Worm (Caenorhabditis elegans) whole organism, midembryonic: Measurements from ENCODE around the gene fbxl-5.

Source experiments
- T22C8.4 ChIP-seq: fragments of 200-800 bp; sonication (Bioruptor generic); IDR thresholded peaks from 2 replicates; pipeline ENCODE4 v1.3.6; 2022; ENCODE audit warnings: missing genetic modification characterization, missing compliant biosample characterization
- cog-1 ChIP-seq: sonication (generic microtip); optimal IDR thresholded peaks from 2 replicates; lab custom pipeline; 2016; ENCODE audit warnings: missing genetic modification characterization, missing compliant biosample characterization
- flt-1 ChIP-seq: fragments of 200-800 bp; sonication (Bioruptor generic); IDR thresholded peaks from 2 replicates; pipeline ENCODE4 v1.3.6; 2022; ENCODE audit warnings: missing genetic modification characterization, missing compliant biosample characterization
- klf-2 ChIP-seq: fragments of 200-800 bp; sonication (Bioruptor generic); conservative IDR thresholded peaks from 2 replicates; pipeline ENCODE4 v1.3.6; 2022; ENCODE audit warnings: missing genetic modification reagents, missing genetic modification characterization, missing compliant biosample characterization
- med-1 ChIP-seq: sonication (generic microtip); optimal IDR thresholded peaks from 2 replicates; lab custom pipeline; 2017; ENCODE audit warnings: missing genetic modification characterization, mild to moderate bottlenecking, missing compliant biosample characterization, antibody characterized with exemption, missing genetic modification reagents; ENCODE audit not compliant: insufficient read depth
- ref-1 ChIP-seq: fragments of 200-800 bp; sonication (Bioruptor generic); conservative IDR thresholded peaks from 2 replicates; pipeline ENCODE4 v1.3.6; 2022; ENCODE audit warnings: missing genetic modification reagents, missing genetic modification characterization, missing compliant biosample characterization
- tab-1 ChIP-seq: fragments of 200-800 bp; sonication (Bioruptor generic); IDR thresholded peaks from 2 replicates; pipeline ENCODE4 v1.3.6; 2022; ENCODE audit warnings: missing genetic modification characterization, missing compliant biosample characterization
- ztf-23 ChIP-seq: fragments of 200-800 bp; sonication (Bioruptor generic); IDR thresholded peaks from 2 replicates; pipeline ENCODE4 v1.3.6; 2022; ENCODE audit warnings: missing genetic modification reagents, missing genetic modification characterization, missing compliant biosample characterization
- ztf-29 ChIP-seq: fragments of 200-800 bp; sonication (Bioruptor generic); IDR thresholded peaks from 2 replicates; pipeline ENCODE4 v1.3.6; 2022; ENCODE audit warnings: missing genetic modification reagents, missing genetic modification characterization, missing compliant biosample characterization

The fbxl-5 gene

ce11 chrV:7717629-7718028, 25.1 kb upstream of the fbxl-5 start, which contains the start of gene ZK105.5:
TSS of gene ZK105.5 (minus strand) at chrV:7717729.
- no peak for TF ChIP-seq cog-1 (tag; lab: Kevin White, UChicago)
- no peak for TF ChIP-seq med-1 (GFP tag; lab: Kevin White, UChicago)
- no peak for TF ChIP-seq T22C8.4 (GFP tag; lab: Robert Waterston, UW)
- TF ChIP-seq klf-2 (GFP tag; lab: Robert Waterston, UW): no peak
- no peak for TF ChIP-seq flt-1 (GFP tag; lab: Robert Waterston, UW)
- no peak for TF ChIP-seq ref-1 (GFP tag; lab: Robert Waterston, UW)
- TF ChIP-seq ztf-23 (GFP tag; lab: Robert Waterston, UW): no peak
- no peak for TF ChIP-seq tab-1 (GFP tag; lab: Robert Waterston, UW)
- TF ChIP-seq ztf-29 (GFP tag; lab: Robert Waterston, UW): no peak

DNA sequence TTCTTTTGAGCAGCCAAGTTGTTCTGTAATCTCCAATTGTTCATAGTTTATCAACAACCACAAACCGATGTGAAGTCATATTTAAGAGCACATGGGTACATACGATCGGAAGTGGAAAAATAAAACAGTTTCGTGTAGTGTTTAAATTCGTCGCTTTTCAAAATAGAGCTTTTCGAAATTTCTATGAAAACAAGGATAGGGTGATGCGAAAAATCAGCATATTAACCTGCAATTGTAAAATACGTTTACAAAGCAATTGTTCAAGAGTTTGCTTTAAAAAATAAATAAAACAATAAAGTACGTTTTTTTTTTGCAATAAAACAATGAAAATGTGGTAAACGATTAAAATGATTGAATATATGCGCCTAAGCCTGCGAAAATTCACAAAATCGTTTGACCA, 20.8 kb upstream of the fbxl-5 start, which contains the start of gene ZK105.14:
TSS of gene ZK105.14 (minus strand) at position 101 of the 400 bp plus-strand sequence.
- TF ChIP-seq ref-1 (GFP tag; lab: Robert Waterston, UW): no peak

DNA sequence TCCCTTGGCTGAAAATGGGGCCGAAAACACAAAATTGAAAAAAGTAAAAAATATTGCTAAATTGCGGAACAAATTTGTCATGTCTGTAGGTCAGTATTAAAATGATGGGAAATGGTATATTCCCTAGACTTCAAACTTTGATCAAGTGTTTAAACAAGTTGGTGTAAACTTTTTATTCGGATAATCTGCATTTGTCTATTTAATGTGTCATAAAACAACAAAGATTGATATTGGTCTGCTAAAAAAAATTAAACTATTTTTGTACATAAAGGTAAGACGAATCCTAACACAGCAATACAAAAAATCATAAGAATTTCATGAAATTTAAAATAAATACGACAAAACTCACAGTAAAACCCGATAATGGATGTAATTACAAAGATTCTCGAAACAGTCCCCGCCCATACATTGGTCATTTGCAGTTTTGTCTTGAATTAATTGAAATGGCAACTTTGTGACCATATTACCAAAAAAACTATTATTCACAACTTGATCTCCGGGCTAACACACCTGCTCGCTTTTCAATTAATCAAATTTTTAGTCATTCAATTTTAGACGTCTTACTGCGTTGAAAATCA, 18.7 kb upstream of the fbxl-5 start, which contains the start of the genes ZK105.6 and ZK105.8:
TSS of gene ZK105.6 (minus strand) at position 101 of the 578 bp plus-strand sequence.
TSS of gene ZK105.8 (plus strand) at position 528 of the 578 bp plus-strand sequence.
- TF ChIP-seq ztf-29 (GFP tag; lab: Robert Waterston, UW) (no peak), cog-1 (tag; lab: Kevin White, UChicago) (no peak), ztf-23 (GFP tag; lab: Robert Waterston, UW) (no peak), tab-1 (GFP tag; lab: Robert Waterston, UW) (no peak), T22C8.4 (GFP tag; lab: Robert Waterston, UW) (no peak), flt-1 (GFP tag; lab: Robert Waterston, UW) (no peak), ref-1 (GFP tag; lab: Robert Waterston, UW) (no peak), klf-2 (GFP tag; lab: Robert Waterston, UW) (no peak), med-1 (GFP tag; lab: Kevin White, UChicago) (no peak)

DNA sequence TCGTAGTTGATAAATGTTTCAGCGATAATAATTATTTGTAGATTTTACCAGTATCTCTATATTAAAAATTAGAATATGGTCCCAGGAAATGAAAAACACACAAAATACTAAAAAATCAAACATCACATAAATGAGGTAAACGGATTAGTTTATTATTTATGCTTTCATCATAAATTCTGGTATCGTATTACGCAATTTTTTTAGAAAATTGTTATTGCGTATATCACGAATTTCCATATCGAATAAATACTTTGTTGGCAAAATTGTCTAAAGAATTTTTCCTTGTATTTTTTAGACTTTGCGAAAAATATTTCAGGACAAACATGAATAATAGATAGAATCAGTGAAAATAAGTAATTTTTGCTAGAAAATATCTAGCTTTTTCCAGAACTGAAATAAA, 16.5 kb upstream of the fbxl-5 start:
- TF ChIP-seq T22C8.4 (GFP tag; lab: Robert Waterston, UW) (no peak), tab-1 (GFP tag; lab: Robert Waterston, UW) (no peak), ref-1 (GFP tag; lab: Robert Waterston, UW) (no peak), cog-1 (tag; lab: Kevin White, UChicago) (no peak), med-1 (GFP tag; lab: Kevin White, UChicago) (no peak)

DNA sequence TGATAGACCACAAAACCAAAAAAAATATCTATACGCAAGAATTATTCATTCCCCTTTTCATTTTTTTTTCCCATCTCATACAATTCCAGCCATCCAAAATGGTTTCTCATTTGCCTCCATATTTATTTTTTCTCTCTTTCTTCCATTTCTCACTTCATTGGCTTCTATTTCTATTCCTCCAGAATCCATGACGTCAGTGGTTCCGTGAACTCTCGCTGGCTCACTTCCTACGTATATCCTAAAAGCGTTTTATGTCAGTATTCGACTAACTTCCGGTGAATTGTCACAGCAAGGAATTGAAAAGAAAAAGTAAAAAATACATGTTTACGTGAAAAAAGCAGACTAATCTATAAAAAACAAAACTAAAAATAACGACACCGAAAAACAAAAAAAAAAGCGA, 15.8 kb upstream of the fbxl-5 start:
- no peak for TF ChIP-seq cog-1 (tag; lab: Kevin White, UChicago)
- no peak for TF ChIP-seq klf-2 (GFP tag; lab: Robert Waterston, UW)
- TF ChIP-seq T22C8.4 (GFP tag; lab: Robert Waterston, UW): no peak
- TF ChIP-seq ztf-23 (GFP tag; lab: Robert Waterston, UW): no peak
- no peak for TF ChIP-seq med-1 (GFP tag; lab: Kevin White, UChicago)
- TF ChIP-seq ref-1 (GFP tag; lab: Robert Waterston, UW): no peak
- no peak for TF ChIP-seq tab-1 (GFP tag; lab: Robert Waterston, UW)
- TF ChIP-seq ztf-29 (GFP tag; lab: Robert Waterston, UW): no peak
- no peak for TF ChIP-seq flt-1 (GFP tag; lab: Robert Waterston, UW)

DNA sequence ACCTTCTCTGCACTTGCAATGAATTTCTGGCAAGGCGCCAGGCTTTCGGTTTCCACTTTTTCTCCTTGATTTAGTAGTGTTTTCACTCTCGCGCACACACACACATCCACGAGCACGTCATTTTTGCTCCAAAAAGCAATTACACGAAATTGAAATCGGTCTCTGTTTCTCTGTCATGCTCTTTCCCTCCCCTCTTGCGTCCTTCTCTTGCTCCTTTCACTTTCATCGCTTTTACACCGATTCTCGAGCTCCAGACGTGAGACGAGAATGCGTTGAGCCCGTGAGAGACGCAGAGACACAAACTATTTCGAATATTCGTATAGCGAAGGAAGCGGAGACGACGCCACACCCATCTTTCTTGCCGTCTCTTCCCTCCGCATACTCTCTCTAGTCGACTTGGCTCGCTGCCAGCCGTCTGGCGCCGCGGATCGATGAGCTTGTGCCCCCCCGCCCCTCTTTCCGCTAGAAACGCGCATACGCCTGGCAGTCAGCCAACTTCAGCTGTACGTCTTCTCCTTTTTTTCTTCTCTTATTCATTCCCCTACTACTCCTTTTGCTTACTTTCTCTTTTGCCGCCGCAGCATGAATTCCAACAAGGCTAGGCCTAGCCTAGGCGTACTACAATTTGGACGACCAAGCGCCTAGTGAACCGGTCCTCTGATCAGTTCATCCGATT, 14.6 kb upstream of the fbxl-5 start:
- TF ChIP-seq ztf-29 (GFP tag; lab: Robert Waterston, UW) (no peak), T22C8.4 (GFP tag; lab: Robert Waterston, UW) (no peak; the same call in 1 of the 2 replicates), klf-2 (GFP tag; lab: Robert Waterston, UW) (0 out of 2 replicates have a peak, but pooled peaks have one; percentile 36), flt-1 (GFP tag; lab: Robert Waterston, UW) (0 out of 2 replicates have a peak, but pooled peaks have one; percentile 41), cog-1 (tag; lab: Kevin White, UChicago) (peak; percentile 48), ztf-23 (GFP tag; lab: Robert Waterston, UW) (no peak), med-1 (GFP tag; lab: Kevin White, UChicago) (no peak), tab-1 (GFP tag; lab: Robert Waterston, UW) (no peak), ref-1 (GFP tag; lab: Robert Waterston, UW) (no peak)

- TF ChIP-seq ztf-23 (GFP tag; lab: Robert Waterston, UW) (no peak), klf-2 (GFP tag; lab: Robert Waterston, UW) (no peak), ref-1 (GFP tag; lab: Robert Waterston, UW) (no peak), cog-1 (tag; lab: Kevin White, UChicago) (no peak), flt-1 (GFP tag; lab: Robert Waterston, UW) (no peak), T22C8.4 (GFP tag; lab: Robert Waterston, UW) (no peak), med-1 (GFP tag; lab: Kevin White, UChicago) (no peak), tab-1 (GFP tag; lab: Robert Waterston, UW) (no peak), ztf-29 (GFP tag; lab: Robert Waterston, UW) (no peak)
Measured at ce11 chrV:7728679-7729027, 14.1 kb upstream of the fbxl-5 start, which contains the start of gene Y97E10C.1. TSS of gene Y97E10C.1 (plus strand) at chrV:7728879.

ce11 chrV:7730488-7730887, 12.2 kb upstream of the fbxl-5 start:
- TF ChIP-seq cog-1 (tag; lab: Kevin White, UChicago) (no peak), ref-1 (GFP tag; lab: Robert Waterston, UW) (no peak), med-1 (GFP tag; lab: Kevin White, UChicago) (no peak), flt-1 (GFP tag; lab: Robert Waterston, UW) (peak; percentile 77; the same call in 1 of the 2 replicates), ztf-23 (GFP tag; lab: Robert Waterston, UW) (no peak), klf-2 (GFP tag; lab: Robert Waterston, UW) (0 out of 2 replicates have a peak, but pooled peaks have one; percentile 36), tab-1 (GFP tag; lab: Robert Waterston, UW) (no peak)
